Worm (Caenorhabditis elegans): ENCODE results near the gene C49C8.8.

DNA sequence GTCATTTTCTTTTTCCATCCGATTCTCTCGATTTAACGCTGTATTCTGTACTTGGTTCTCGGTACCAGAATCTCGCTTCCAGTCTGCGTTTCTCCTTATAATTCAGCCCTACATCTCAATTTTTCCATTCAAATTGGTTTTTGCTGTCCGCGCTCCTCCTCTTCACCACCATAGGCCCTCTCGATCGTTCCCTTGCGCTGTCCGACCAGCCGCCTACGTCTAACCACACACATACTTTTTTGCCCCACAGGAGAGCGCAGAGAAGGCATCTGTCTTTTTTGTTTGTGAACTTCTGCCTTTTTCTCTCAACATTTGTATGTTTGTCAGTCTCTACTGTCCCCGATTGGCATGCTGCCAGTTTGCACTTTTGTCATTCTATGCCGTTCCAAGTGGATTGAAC, 24.6 kb upstream of the C49C8.8 start, which contains the start of gene F42A9.11:
- TF ChIP-seq W03F9.2 (tag; optimal IDR thresholded peaks at IDR 0.05) = no peak
- TF ChIP-seq him-1 (tag; optimal IDR thresholded peaks at IDR 0.05) = no peak
